Worm (Caenorhabditis elegans) whole organism, midembryonic: Measurements from ENCODE around the gene F23F1.2.

ENCODE experiments used
- T22C8.4 ChIP-seq: fragments of 200-800 bp; sonication (Bioruptor generic); IDR thresholded peaks from 2 replicates; pipeline ENCODE4 v1.3.6; 2022; ENCODE audit warnings: missing genetic modification characterization, missing compliant biosample characterization
- cog-1 ChIP-seq: sonication (generic microtip); optimal IDR thresholded peaks from 2 replicates; lab custom pipeline; 2016; ENCODE audit warnings: missing genetic modification characterization, missing compliant biosample characterization
- flt-1 ChIP-seq: fragments of 200-800 bp; sonication (Bioruptor generic); IDR thresholded peaks from 2 replicates; pipeline ENCODE4 v1.3.6; 2022; ENCODE audit warnings: missing genetic modification characterization, missing compliant biosample characterization
- klf-2 ChIP-seq: fragments of 200-800 bp; sonication (Bioruptor generic); conservative IDR thresholded peaks from 2 replicates; pipeline ENCODE4 v1.3.6; 2022; ENCODE audit warnings: missing genetic modification reagents, missing genetic modification characterization, missing compliant biosample characterization
- med-1 ChIP-seq: sonication (generic microtip); optimal IDR thresholded peaks from 2 replicates; lab custom pipeline; 2017; ENCODE audit warnings: missing genetic modification characterization, mild to moderate bottlenecking, missing compliant biosample characterization, antibody characterized with exemption, missing genetic modification reagents; ENCODE audit not compliant: insufficient read depth
- ref-1 ChIP-seq: fragments of 200-800 bp; sonication (Bioruptor generic); conservative IDR thresholded peaks from 2 replicates; pipeline ENCODE4 v1.3.6; 2022; ENCODE audit warnings: missing genetic modification reagents, missing genetic modification characterization, missing compliant biosample characterization
- tab-1 ChIP-seq: fragments of 200-800 bp; sonication (Bioruptor generic); IDR thresholded peaks from 2 replicates; pipeline ENCODE4 v1.3.6; 2022; ENCODE audit warnings: missing genetic modification characterization, missing compliant biosample characterization
- ztf-23 ChIP-seq: fragments of 200-800 bp; sonication (Bioruptor generic); IDR thresholded peaks from 2 replicates; pipeline ENCODE4 v1.3.6; 2022; ENCODE audit warnings: missing genetic modification reagents, missing genetic modification characterization, missing compliant biosample characterization
- ztf-29 ChIP-seq: fragments of 200-800 bp; sonication (Bioruptor generic); IDR thresholded peaks from 2 replicates; pipeline ENCODE4 v1.3.6; 2022; ENCODE audit warnings: missing genetic modification reagents, missing genetic modification characterization, missing compliant biosample characterization

F23F1.2 gene

ce11 chrII:61013-61412 lies 27.0 kb downstream of the F23F1.2 start, which contains the start of gene C23H3.2:
C23H3.2 (plus strand) TSS chrII:61313.
- TF ChIP-seq ztf-29 (GFP tag; lab: Robert Waterston, UW) = no peak
- no peak for TF ChIP-seq med-1 (GFP tag; lab: Kevin White, UChicago)
- TF ChIP-seq ref-1 (GFP tag; lab: Robert Waterston, UW) = no peak
- no peak for TF ChIP-seq tab-1
- TF ChIP-seq flt-1 (GFP tag; lab: Robert Waterston, UW) = no peak
- TF ChIP-seq ztf-23 (GFP tag; lab: Robert Waterston, UW) = no peak
- TF ChIP-seq klf-2 (GFP tag; lab: Robert Waterston, UW) = no peak
- no peak for TF ChIP-seq cog-1
- no peak for TF ChIP-seq T22C8.4 (GFP tag; lab: Robert Waterston, UW)

ce11 chrII:65484-65883 lies 31.5 kb downstream of the F23F1.2 start:
- no peak for TF ChIP-seq med-1 (GFP tag; lab: Kevin White, UChicago)
- TF ChIP-seq ref-1 (GFP tag; lab: Robert Waterston, UW) = no peak
- no peak for TF ChIP-seq tab-1
- no peak for TF ChIP-seq ztf-23 (GFP tag; lab: Robert Waterston, UW)

ce11 chrII:66322-66721 lies 32.3 kb downstream of the F23F1.2 start:
- TF ChIP-seq ref-1 (GFP tag; lab: Robert Waterston, UW) = no peak
- peak; percentile 62; the same call in 1 of the 2 replicates for TF ChIP-seq flt-1 (GFP tag; lab: Robert Waterston, UW)
- TF ChIP-seq cog-1 = peak; percentile 90

ce11 chrII:67663-68062 lies 33.7 kb downstream of the F23F1.2 start:
- TF ChIP-seq flt-1 (GFP tag; lab: Robert Waterston, UW) (no peak), T22C8.4 (GFP tag; lab: Robert Waterston, UW) (no peak), ref-1 (GFP tag; lab: Robert Waterston, UW) (no peak), med-1 (GFP tag; lab: Kevin White, UChicago) (no peak), tab-1 (no peak), ztf-29 (GFP tag; lab: Robert Waterston, UW) (no peak), klf-2 (GFP tag; lab: Robert Waterston, UW) (no peak), cog-1 (no peak), ztf-23 (GFP tag; lab: Robert Waterston, UW) (no peak)

ce11 chrII:68757-69156 lies 34.8 kb downstream of the F23F1.2 start:
- TF ChIP-seq med-1 (GFP tag; lab: Kevin White, UChicago) (no peak), tab-1 (no peak), ztf-23 (GFP tag; lab: Robert Waterston, UW) (no peak), ref-1 (GFP tag; lab: Robert Waterston, UW) (no peak), T22C8.4 (GFP tag; lab: Robert Waterston, UW) (no peak), cog-1 (no peak), flt-1 (GFP tag; lab: Robert Waterston, UW) (no peak), klf-2 (GFP tag; lab: Robert Waterston, UW) (no peak), ztf-29 (GFP tag; lab: Robert Waterston, UW) (no peak)

- TF ChIP-seq med-1 (GFP tag; lab: Kevin White, UChicago) (no peak), klf-2 (GFP tag; lab: Robert Waterston, UW) (no peak), ref-1 (GFP tag; lab: Robert Waterston, UW) (no peak), ztf-29 (GFP tag; lab: Robert Waterston, UW) (no peak), cog-1 (no peak), T22C8.4 (GFP tag; lab: Robert Waterston, UW) (no peak), flt-1 (GFP tag; lab: Robert Waterston, UW) (no peak), ztf-23 (GFP tag; lab: Robert Waterston, UW) (no peak), tab-1 (no peak)
Observed at ce11 chrII:69354-69753, 35.4 kb downstream of the F23F1.2 start, which contains the start of gene egl-26. egl-26 (plus strand) TSS chrII:69654.

ce11 chrII:73329-73728 lies 39.3 kb downstream of the F23F1.2 start:
- TF ChIP-seq med-1 (GFP tag; lab: Kevin White, UChicago) (no peak), T22C8.4 (GFP tag; lab: Robert Waterston, UW) (no peak), flt-1 (GFP tag; lab: Robert Waterston, UW) (no peak)

- TF ChIP-seq ztf-29 (GFP tag; lab: Robert Waterston, UW) (no peak), ztf-23 (GFP tag; lab: Robert Waterston, UW) (no peak), tab-1 (no peak), T22C8.4 (GFP tag; lab: Robert Waterston, UW) (no peak), ref-1 (GFP tag; lab: Robert Waterston, UW) (no peak), med-1 (GFP tag; lab: Kevin White, UChicago) (no peak), flt-1 (GFP tag; lab: Robert Waterston, UW) (no peak), klf-2 (GFP tag; lab: Robert Waterston, UW) (no peak), cog-1 (no peak)
Observed at ce11 chrII:73892-74291, 39.9 kb downstream of the F23F1.2 start.

- no peak for TF ChIP-seq med-1 (GFP tag; lab: Kevin White, UChicago)
Observed at ce11 chrII:75831-76230, 41.8 kb downstream of the F23F1.2 start.

ce11 chrII:76662-77061 lies 42.7 kb downstream of the F23F1.2 start:
- TF ChIP-seq T22C8.4 (GFP tag; lab: Robert Waterston, UW) (no peak), cog-1 (no peak), flt-1 (GFP tag; lab: Robert Waterston, UW) (no peak), med-1 (GFP tag; lab: Kevin White, UChicago) (no peak), tab-1 (no peak), ztf-29 (GFP tag; lab: Robert Waterston, UW) (no peak), ref-1 (GFP tag; lab: Robert Waterston, UW) (no peak), klf-2 (GFP tag; lab: Robert Waterston, UW) (no peak), ztf-23 (GFP tag; lab: Robert Waterston, UW) (no peak)
